Fruit fly (Drosophila melanogaster) whole organism, embryonic: Measurements from ENCODE around the gene CG5225.

Source experiments
- CG10147 ChIP-seq: fragments of 200-800 bp; sonication (Bioruptor generic); optimal IDR thresholded peaks from 2 replicates; lab custom pipeline; 2019; ENCODE audit warnings: missing biosample characterization, mild to moderate bottlenecking, missing genetic modification characterization, moderate library complexity
- CG10366 ChIP-seq: fragments of 200-800 bp; sonication (Bioruptor generic); IDR thresholded peaks from 2 replicates; pipeline ENCODE4 v1.3.6; 2022; ENCODE audit warnings: missing biosample characterization, missing genetic modification characterization
- CG10543 ChIP-seq: fragments of 200-800 bp; sonication (Bioruptor generic); optimal IDR thresholded peaks from 3 replicates; lab custom pipeline; 2017; ENCODE audit warnings: missing biosample characterization, mild to moderate bottlenecking, missing genetic modification characterization, moderate library complexity
- CG11085 ChIP-seq: fragments of 200-800 bp; sonication (Bioruptor generic); IDR thresholded peaks from 2 replicates; pipeline ENCODE4 v1.3.6; 2022; ENCODE audit warnings: missing biosample characterization, missing genetic modification characterization
- CG12942 ChIP-seq: fragments of 200-800 bp; sonication (Bioruptor generic); optimal IDR thresholded peaks from 3 replicates; lab custom pipeline; 2016; ENCODE audit warnings: missing biosample characterization, missing genetic modification characterization
- CG14860 ChIP-seq: fragments of 200-800 bp; sonication (Bioruptor generic); IDR thresholded peaks from 3 replicates; pipeline ENCODE4 v1.3.6; 2022; ENCODE audit warnings: missing biosample characterization, missing genetic modification characterization; ENCODE audit not compliant: partially characterized antibody
- CG16813 ChIP-seq: fragments of 200-800 bp; sonication (Bioruptor generic); IDR thresholded peaks from 3 replicates; pipeline ENCODE4 v1.3.6; 2022; ENCODE audit warnings: missing biosample characterization, missing genetic modification characterization; ENCODE audit not compliant: partially characterized antibody
- CG1832 ChIP-seq: fragments of 200-800 bp; sonication (Bioruptor generic); optimal IDR thresholded peaks from 2 replicates; lab custom pipeline; 2017; ENCODE audit warnings: missing biosample characterization, mild to moderate bottlenecking, missing genetic modification characterization, inconsistent platforms
- CG2116 ChIP-seq: fragments of 200-800 bp; sonication (Bioruptor generic); optimal IDR thresholded peaks from 3 replicates; lab custom pipeline; 2018; ENCODE audit warnings: missing biosample characterization, mild to moderate bottlenecking, missing genetic modification characterization
- CG31441 ChIP-seq: fragments of 200-800 bp; sonication (Bioruptor generic); IDR thresholded peaks from 2 replicates; pipeline ENCODE4 v1.3.6; 2022; ENCODE audit warnings: missing biosample characterization, missing genetic modification characterization
- CG33557 ChIP-seq: fragments of 200-800 bp; sonication (Bioruptor generic); optimal IDR thresholded peaks from 2 replicates; lab custom pipeline; 2019; ENCODE audit warnings: missing biosample characterization, mild to moderate bottlenecking, missing genetic modification characterization, moderate library complexity
- CG34224 ChIP-seq: fragments of 200-800 bp; sonication (Bioruptor generic); IDR thresholded peaks from 3 replicates; pipeline ENCODE4 v1.3.6; 2022; ENCODE audit warnings: missing biosample characterization, missing genetic modification characterization; ENCODE audit not compliant: partially characterized antibody
- CG4820 ChIP-seq: fragments of 200-800 bp; sonication (Bioruptor generic); optimal IDR thresholded peaks from 3 replicates; lab custom pipeline; 2016; ENCODE audit warnings: missing biosample characterization, missing genetic modification characterization
- CG4854 ChIP-seq: fragments of 200-800 bp; sonication (Bioruptor generic); optimal IDR thresholded peaks from 2 replicates; lab custom pipeline; 2016; ENCODE audit warnings: missing biosample characterization, missing genetic modification characterization, inconsistent platforms
- CG5245 ChIP-seq: fragments of 200-800 bp; sonication (Bioruptor generic); optimal IDR thresholded peaks from 3 replicates; lab custom pipeline; 2016; ENCODE audit warnings: missing biosample characterization, missing genetic modification characterization
- CG6175 ChIP-seq: fragments of 200-800 bp; sonication (Bioruptor generic); IDR thresholded peaks from 3 replicates; pipeline ENCODE4 v1.3.6; 2022; ENCODE audit warnings: missing biosample characterization, missing genetic modification characterization
- CG7372 ChIP-seq: fragments of 200-800 bp; sonication (Bioruptor generic); IDR thresholded peaks from 2 replicates; pipeline ENCODE4 v1.3.6; 2022; ENCODE audit warnings: missing biosample characterization, missing genetic modification characterization
- CG7556 ChIP-seq: fragments of 200-800 bp; sonication (Bioruptor generic); optimal IDR thresholded peaks from 2 replicates; lab custom pipeline; 2017; ENCODE audit warnings: missing biosample characterization, mild to moderate bottlenecking, missing genetic modification characterization
- CG8089 ChIP-seq: fragments of 200-800 bp; sonication (Bioruptor generic); optimal IDR thresholded peaks from 3 replicates; lab custom pipeline; 2016; ENCODE audit warnings: missing biosample characterization, missing genetic modification characterization
- CG8281 ChIP-seq: fragments of 200-800 bp; sonication (Bioruptor generic); optimal IDR thresholded peaks from 2 replicates; lab custom pipeline; 2018; ENCODE audit warnings: missing biosample characterization, mild to moderate bottlenecking, missing genetic modification characterization, moderate library complexity
- CG8359 ChIP-seq: fragments of 200-800 bp; sonication (Bioruptor generic); optimal IDR thresholded peaks from 2 replicates; lab custom pipeline; 2017; ENCODE audit warnings: missing biosample characterization, mild to moderate bottlenecking, missing genetic modification characterization, borderline replicate concordance
- CG9817 ChIP-seq: fragments of 200-800 bp; sonication (Bioruptor generic); optimal IDR thresholded peaks from 2 replicates; lab custom pipeline; 2018; ENCODE audit warnings: missing biosample characterization, mild to moderate bottlenecking, missing genetic modification characterization, moderate library complexity
- Dek ChIP-seq: fragments of 200-800 bp; sonication (Bioruptor generic); optimal IDR thresholded peaks from 3 replicates; lab custom pipeline; 2019; ENCODE audit warnings: missing biosample characterization, mild to moderate bottlenecking, missing genetic modification characterization, moderate library complexity
- Fer1 ChIP-seq: fragments of 200-800 bp; sonication (Bioruptor generic); optimal IDR thresholded peaks from 2 replicates; lab custom pipeline; 2017; ENCODE audit warnings: missing biosample characterization, mild to moderate bottlenecking, missing genetic modification characterization
- Gsc ChIP-seq: fragments of 200-800 bp; sonication (Bioruptor generic); IDR thresholded peaks from 2 replicates; pipeline ENCODE4 v1.3.6; 2022; ENCODE audit warnings: missing biosample characterization, missing genetic modification characterization
- Hmr ChIP-seq: fragments of 200-800 bp; sonication (Bioruptor generic); optimal IDR thresholded peaks from 3 replicates; lab custom pipeline; 2017; ENCODE audit warnings: mild to moderate bottlenecking, missing biosample characterization, missing genetic modification reagents, missing genetic modification characterization
- MTF-1 ChIP-seq: fragments of 200-800 bp; sonication (Bioruptor generic); optimal IDR thresholded peaks from 2 replicates; lab custom pipeline; 2018; ENCODE audit warnings: missing biosample characterization, mild to moderate bottlenecking, missing genetic modification characterization, borderline replicate concordance
- Mes4 ChIP-seq: fragments of 200-800 bp; sonication (Bioruptor generic); optimal IDR thresholded peaks from 2 replicates; lab custom pipeline; 2016; ENCODE audit warnings: missing biosample characterization, missing genetic modification characterization
- Opbp ChIP-seq: fragments of 200-800 bp; sonication (Bioruptor generic); IDR thresholded peaks from 3 replicates; pipeline ENCODE4 v1.3.6; 2022; ENCODE audit warnings: missing biosample characterization, missing genetic modification characterization; ENCODE audit not compliant: partially characterized antibody
- Sry-β ChIP-seq: fragments of 200-800 bp; sonication (Bioruptor generic); optimal IDR thresholded peaks from 2 replicates; lab custom pipeline; 2018; ENCODE audit warnings: missing biosample characterization, mild to moderate bottlenecking, missing genetic modification characterization, moderate library complexity
- Vsx1 ChIP-seq: fragments of 200-800 bp; sonication (Bioruptor generic); optimal IDR thresholded peaks from 2 replicates; lab custom pipeline; 2017; ENCODE audit warnings: missing biosample characterization, mild to moderate bottlenecking, missing genetic modification characterization, missing genetic modification reagents
- Xrp1 ChIP-seq: fragments of 200-800 bp; sonication (Bioruptor generic); IDR thresholded peaks from 2 replicates; pipeline ENCODE4 v1.3.6; 2022; ENCODE audit warnings: missing biosample characterization, missing genetic modification characterization
- aop ChIP-seq: fragments of 200-800 bp; sonication (Bioruptor generic); IDR thresholded peaks from 2 replicates; pipeline ENCODE4 v1.3.6; 2022; ENCODE audit warnings: missing biosample characterization, missing genetic modification characterization
- ap ChIP-seq: fragments of 200-800 bp; sonication (Bioruptor generic); IDR thresholded peaks from 2 replicates; pipeline ENCODE4 v1.3.6; 2022; ENCODE audit warnings: missing biosample characterization, missing genetic modification characterization
- ara ChIP-seq: fragments of 200-800 bp; sonication (Bioruptor generic); IDR thresholded peaks from 2 replicates; pipeline ENCODE4 v1.3.6; 2022; ENCODE audit warnings: missing biosample characterization, missing genetic modification characterization
- ato ChIP-seq: fragments of 200-800 bp; sonication (Bioruptor generic); IDR thresholded peaks from 2 replicates; pipeline ENCODE4 v1.3.6; 2022; ENCODE audit warnings: missing biosample characterization, missing genetic modification characterization; ENCODE audit not compliant: partially characterized antibody
- chinmo ChIP-seq: fragments of 200-800 bp; sonication (Bioruptor generic); IDR thresholded peaks from 4 replicates; pipeline ENCODE4 v1.3.6; 2022; ENCODE audit warnings: missing biosample characterization, missing genetic modification characterization; ENCODE audit not compliant: partially characterized antibody
- dimm ChIP-seq: fragments of 200-800 bp; sonication (Bioruptor generic); IDR thresholded peaks from 2 replicates; pipeline ENCODE4 v1.3.6; 2022; ENCODE audit warnings: missing biosample characterization, missing genetic modification characterization
- ftz-f1 ChIP-seq: fragments of 200-800 bp; sonication (Bioruptor generic); optimal IDR thresholded peaks from 2 replicates; lab custom pipeline; 2016; ENCODE audit warnings: missing biosample characterization, missing genetic modification characterization
- lbe ChIP-seq: fragments of 200-800 bp; sonication (Bioruptor generic); optimal IDR thresholded peaks from 2 replicates; lab custom pipeline; 2016; ENCODE audit warnings: missing biosample characterization, mild to moderate bottlenecking, missing genetic modification characterization
- lilli ChIP-seq: fragments of 200-800 bp; sonication (Bioruptor generic); optimal IDR thresholded peaks from 3 replicates; lab custom pipeline; 2016; ENCODE audit warnings: missing biosample characterization, missing genetic modification characterization
- odd ChIP-seq: fragments of 200-800 bp; sonication (Bioruptor generic); optimal IDR thresholded peaks from 2 replicates; lab custom pipeline; 2017; ENCODE audit warnings: missing biosample characterization, mild to moderate bottlenecking, missing genetic modification characterization
- pfk ChIP-seq: fragments of 200-800 bp; sonication (Bioruptor generic); optimal IDR thresholded peaks from 2 replicates; lab custom pipeline; 2018; ENCODE audit warnings: missing biosample characterization, mild to moderate bottlenecking, missing genetic modification characterization, moderate library complexity
- repo ChIP-seq: fragments of 200-800 bp; sonication (Bioruptor generic); optimal IDR thresholded peaks from 2 replicates; lab custom pipeline; 2016; ENCODE audit warnings: missing biosample characterization, missing genetic modification characterization
- scrt ChIP-seq: fragments of 200-800 bp; sonication (Bioruptor generic); optimal IDR thresholded peaks from 2 replicates; lab custom pipeline; 2018; ENCODE audit warnings: missing biosample characterization, mild to moderate bottlenecking, missing genetic modification characterization, moderate library complexity
- slbo ChIP-seq: fragments of 200-800 bp; sonication (Bioruptor generic); IDR thresholded peaks from 2 replicates; pipeline ENCODE4 v1.3.6; 2022; ENCODE audit warnings: missing biosample characterization, missing genetic modification characterization
- tll ChIP-seq, 2 experiments: fragments of 200-800 bp in 1 of 2; fragments of >200 bp in 1 of 2; sonication (Bioruptor generic) in 1 of 2; optimal IDR thresholded peaks; 2 replicates each; lab custom pipeline; 2017 to 2019; ENCODE audit warnings: missing biosample characterization in 2 of 2, missing genetic modification characterization in 2 of 2, mild to moderate bottlenecking in 1 of 2, moderate library complexity in 1 of 2
- zen ChIP-seq: fragments of 200-800 bp; sonication (Bioruptor generic); optimal IDR thresholded peaks from 3 replicates; lab custom pipeline; 2018; ENCODE audit warnings: missing biosample characterization, mild to moderate bottlenecking, missing genetic modification characterization, moderate library complexity
- zf30C ChIP-seq: fragments of 200-800 bp; sonication (Bioruptor generic); optimal IDR thresholded peaks from 3 replicates; lab custom pipeline; 2018; ENCODE audit warnings: missing biosample characterization, mild to moderate bottlenecking, missing genetic modification characterization

Gene CG5225

dm6 chr3R:17079859-17080255, 51.4 kb downstream of the CG5225 start, which contains the start of the genes Keap1 and kuk (continued):
- no peak for TF ChIP-seq CG1832 (GFP tag; lab: Kevin White, UChicago)
- TF ChIP-seq Opbp (GFP tag; lab: Robert Waterston, UW) = peak; percentile 71
- no peak for TF ChIP-seq aop (GFP tag; lab: Robert Waterston, UW)
- TF ChIP-seq CG10543 (GFP tag; lab: Kevin White, UChicago) = peak; percentile 37
- peak; percentile 62 for TF ChIP-seq lbe (GFP tag; lab: Kevin White, UChicago)
- peak; percentile 53 for TF ChIP-seq CG34224 (GFP tag; lab: Robert Waterston, UW)
- TF ChIP-seq Mes4 = peak; percentile 7
- no peak for TF ChIP-seq CG8281 (tag; lab: Kevin White, UChicago)
- no peak for TF ChIP-seq zf30C (GFP tag; lab: Kevin White, UChicago)
- TF ChIP-seq CG16813 (GFP tag; lab: Robert Waterston, UW) = peak; percentile 78
- no peak for TF ChIP-seq CG8359
- TF ChIP-seq CG6175 (GFP tag; lab: Robert Waterston, UW) = no peak
- no peak for TF ChIP-seq Sry-β (GFP tag; lab: Kevin White, UChicago)
- peak; percentile 53 for TF ChIP-seq CG11085 (GFP tag; lab: Robert Waterston, UW)
- TF ChIP-seq CG10147 (GFP tag; lab: Kevin White, UChicago) = no peak
- TF ChIP-seq CG4820 = peak; percentile 32
- TF ChIP-seq CG33557 (GFP tag; lab: Kevin White, UChicago) = no peak
- TF ChIP-seq Vsx1 (GFP tag; lab: Kevin White, UChicago) = no peak
- TF ChIP-seq pfk (GFP tag; lab: Kevin White, UChicago) = peak; percentile 29
- TF ChIP-seq slbo (GFP tag; lab: Robert Waterston, UW) = peak; percentile 72
- TF ChIP-seq CG14860 (GFP tag; lab: Robert Waterston, UW) = peak; percentile 68
- TF ChIP-seq zen (tag; lab: Kevin White, UChicago) = peak; percentile 34
- TF ChIP-seq Dek (tag; lab: Kevin White, UChicago) = peak; percentile 52
- TF ChIP-seq ara = 0 out of 2 replicates have a peak, but pooled peaks have one; percentile 8
- TF ChIP-seq dimm (GFP tag; lab: Robert Waterston, UW) = no peak
- peak; percentile 57 for TF ChIP-seq CG12942 (GFP tag; lab: Kevin White, UChicago)
- no peak for TF ChIP-seq CG7556
- peak; percentile 49 for TF ChIP-seq Xrp1 (GFP tag; lab: Robert Waterston, UW)
- peak; percentile 21 for TF ChIP-seq CG5245 (GFP tag; lab: Kevin White, UChicago)
- no peak for TF ChIP-seq tll (GFP tag; optimal IDR thresholded peaks at IDR 0.05; lab: Kevin White, UChicago)
- peak; percentile 44 for TF ChIP-seq CG10366
- TF ChIP-seq repo = peak; percentile 27
- TF ChIP-seq lilli (GFP tag; lab: Kevin White, UChicago) = peak; percentile 79
- TF ChIP-seq MTF-1 (GFP tag; lab: Kevin White, UChicago) = peak; percentile 43
- TF ChIP-seq scrt = peak; percentile 35
- TF ChIP-seq Gsc (GFP tag; lab: Robert Waterston, UW) = no peak
- TF ChIP-seq ftz-f1 (GFP tag; lab: Kevin White, UChicago) = no peak
- no peak for TF ChIP-seq odd (GFP tag; lab: Kevin White, UChicago)
- no peak for TF ChIP-seq chinmo (GFP tag; lab: Robert Waterston, UW)
- no peak for TF ChIP-seq CG31441 (GFP tag; lab: Robert Waterston, UW)
- peak; percentile 42; the same call in 1 of the 2 replicates for TF ChIP-seq ap
- peak; percentile 37 for TF ChIP-seq Fer1 (GFP tag; lab: Kevin White, UChicago)
- TF ChIP-seq CG7372 (GFP tag; lab: Robert Waterston, UW) = no peak
- TF ChIP-seq CG2116 (GFP tag; lab: Kevin White, UChicago) = peak; percentile 72
- TF ChIP-seq ato = no peak; the same call in 1 of the 2 replicates
- peak; percentile 24 for TF ChIP-seq CG8089
- TF ChIP-seq CG4854 = no peak
- TF ChIP-seq Hmr (GFP tag; lab: Kevin White, UChicago) = peak; percentile 79
- peak; percentile 54 for TF ChIP-seq CG9817 (tag; lab: Kevin White, UChicago)
